Fruit fly (Drosophila melanogaster) whole organism, embryonic: ENCODE results near the gene Trf.

Experiments used
- B-H1 ChIP-seq: fragments of 200-800 bp; sonication (Bioruptor generic); IDR thresholded peaks from 3 replicates; pipeline ENCODE4 v1.3.6; 2022; ENCODE audit warnings: missing biosample characterization, missing genetic modification characterization
- CG1024 ChIP-seq: fragments of 200-800 bp; sonication (Bioruptor generic); IDR thresholded peaks from 2 replicates; pipeline ENCODE4 v1.3.6; 2022; ENCODE audit warnings: missing biosample characterization, missing genetic modification characterization
- CG12391 ChIP-seq: fragments of 200-800 bp; sonication (Bioruptor generic); optimal IDR thresholded peaks from 3 replicates; lab custom pipeline; 2018; ENCODE audit warnings: missing biosample characterization, mild to moderate bottlenecking, missing genetic modification characterization, moderate library complexity
- CG13287 ChIP-seq: fragments of 200-800 bp; sonication (Bioruptor generic); IDR thresholded peaks from 2 replicates; pipeline ENCODE4 v1.3.6; 2022; ENCODE audit warnings: missing biosample characterization, missing genetic modification characterization; ENCODE audit not compliant: partially characterized antibody
- CG14050 ChIP-seq: fragments of 200-800 bp; sonication (Bioruptor generic); IDR thresholded peaks from 3 replicates; pipeline ENCODE4 v1.3.6; 2022; ENCODE audit warnings: missing biosample characterization, missing genetic modification characterization
- CG17385 ChIP-seq: fragments of 200-800 bp; sonication (Bioruptor generic); optimal IDR thresholded peaks from 3 replicates; lab custom pipeline; 2018; ENCODE audit warnings: missing biosample characterization, mild to moderate bottlenecking, missing genetic modification characterization
- CG18011 ChIP-seq: fragments of 200-800 bp; sonication (Bioruptor generic); optimal IDR thresholded peaks from 2 replicates; lab custom pipeline; 2017; ENCODE audit warnings: missing biosample characterization, missing genetic modification characterization, mild to moderate bottlenecking, moderate library complexity, missing genotype
- CG31224 ChIP-seq: fragments of 200-800 bp; sonication (Bioruptor generic); IDR thresholded peaks from 2 replicates; pipeline ENCODE4 v1.3.6; 2022; ENCODE audit warnings: missing biosample characterization, missing genetic modification characterization
- CG32532 ChIP-seq: fragments of 200-800 bp; sonication (Bioruptor generic); IDR thresholded peaks from 2 replicates; pipeline ENCODE4 v1.3.6; 2022; ENCODE audit warnings: missing biosample characterization, missing genetic modification characterization
- CG3995 ChIP-seq: fragments of 200-800 bp; sonication (Bioruptor generic); optimal IDR thresholded peaks from 3 replicates; lab custom pipeline; 2016; ENCODE audit warnings: missing biosample characterization, missing genetic modification characterization
- CG43689 ChIP-seq: fragments of 200-800 bp; sonication (Bioruptor generic); IDR thresholded peaks from 2 replicates; pipeline ENCODE4 v1.3.6; 2022; ENCODE audit warnings: missing biosample characterization, missing genetic modification characterization
- CG4404 ChIP-seq: fragments of 200-800 bp; sonication (Bioruptor generic); IDR thresholded peaks from 2 replicates; pipeline ENCODE4 v1.3.6; 2022; ENCODE audit warnings: missing biosample characterization, missing genetic modification characterization
- CG4424 ChIP-seq: fragments of 200-800 bp; sonication (Bioruptor generic); optimal IDR thresholded peaks from 3 replicates; lab custom pipeline; 2016; ENCODE audit warnings: missing biosample characterization, missing genetic modification characterization
- CG7987 ChIP-seq: fragments of 200-800 bp; sonication (Bioruptor generic); optimal IDR thresholded peaks from 2 replicates; lab custom pipeline; 2018; ENCODE audit warnings: missing biosample characterization, mild to moderate bottlenecking, missing genetic modification characterization, moderate library complexity
- CG8290 ChIP-seq, 3 experiments: fragments of 200-800 bp; sonication (Bioruptor generic); optimal IDR thresholded peaks; 2 replicates each; lab custom pipeline; 2016 to 2019; ENCODE audit warnings: missing biosample characterization in 3 of 3, missing genetic modification characterization in 3 of 3, mild to moderate bottlenecking in 2 of 3, moderate library complexity in 1 of 3
- CG9727 ChIP-seq: fragments of 200-800 bp; sonication (Bioruptor generic); optimal IDR thresholded peaks from 3 replicates; lab custom pipeline; 2017; ENCODE audit warnings: missing biosample characterization, mild to moderate bottlenecking, missing genetic modification characterization
- Dbx ChIP-seq: fragments of 200-800 bp; sonication (Bioruptor generic); IDR thresholded peaks from 3 replicates; pipeline ENCODE4 v1.3.6; 2022; ENCODE audit warnings: missing biosample characterization, missing genetic modification characterization
- Drgx ChIP-seq: fragments of 200-800 bp; sonication (Bioruptor generic); IDR thresholded peaks from 2 replicates; pipeline ENCODE4 v1.3.6; 2022; ENCODE audit warnings: missing biosample characterization, missing genetic modification characterization
- Ets65A ChIP-seq: fragments of 200-800 bp; sonication (Bioruptor generic); peaks from one replicate; lab custom pipeline; 2016; ENCODE audit warnings: missing biosample characterization, missing genetic modification characterization
- Ets97D ChIP-seq: fragments of 200-800 bp; sonication (Bioruptor generic); optimal IDR thresholded peaks from 3 replicates; lab custom pipeline; 2016; ENCODE audit warnings: missing biosample characterization, missing genetic modification characterization
- Fer3 ChIP-seq: fragments of 200-800 bp; sonication (Bioruptor generic); optimal IDR thresholded peaks from 2 replicates; lab custom pipeline; 2018; ENCODE audit warnings: missing biosample characterization, mild to moderate bottlenecking, missing genetic modification characterization, moderate library complexity
- Gug ChIP-seq: fragments of 200-800 bp; sonication (Bioruptor generic); IDR thresholded peaks from 4 replicates; pipeline ENCODE4 v1.3.6; 2022; ENCODE audit warnings: missing biosample characterization, missing genetic modification characterization
- Hmx ChIP-seq: fragments of 200-800 bp; sonication (Bioruptor generic); optimal IDR thresholded peaks from 2 replicates; lab custom pipeline; 2016; ENCODE audit warnings: missing biosample characterization, missing genetic modification characterization
- Myb ChIP-seq: fragments of 200-800 bp; sonication (Bioruptor generic); optimal IDR thresholded peaks from 2 replicates; lab custom pipeline; 2016; ENCODE audit warnings: missing biosample characterization, missing genetic modification characterization
- Nf-YB ChIP-seq: fragments of 200-800 bp; sonication (Bioruptor generic); optimal IDR thresholded peaks from 3 replicates; lab custom pipeline; 2019; ENCODE audit warnings: missing biosample characterization, mild to moderate bottlenecking, missing genetic modification characterization, moderate library complexity
- Oli ChIP-seq: fragments of 200-800 bp; sonication (Bioruptor generic); optimal IDR thresholded peaks from 2 replicates; lab custom pipeline; 2018; ENCODE audit warnings: missing biosample characterization, mild to moderate bottlenecking, missing genetic modification characterization, moderate library complexity
- PHDP ChIP-seq: fragments of 200-800 bp; sonication (Bioruptor generic); optimal IDR thresholded peaks from 3 replicates; lab custom pipeline; 2018; ENCODE audit warnings: missing biosample characterization, mild to moderate bottlenecking, missing genetic modification characterization, moderate library complexity
- Sry-β ChIP-seq: fragments of 200-800 bp; sonication (Bioruptor generic); optimal IDR thresholded peaks from 2 replicates; lab custom pipeline; 2018; ENCODE audit warnings: missing biosample characterization, mild to moderate bottlenecking, missing genetic modification characterization, moderate library complexity
- Taf1 ChIP-seq: fragments of 200-800 bp; sonication (Bioruptor generic); IDR thresholded peaks from 2 replicates; pipeline ENCODE4 v1.3.6; 2022; ENCODE audit warnings: missing biosample characterization, missing genetic modification characterization
- Tbp ChIP-seq: fragments of >200 bp; optimal IDR thresholded peaks from 2 replicates; lab custom pipeline; 2018; ENCODE audit warnings: missing biosample characterization, missing genetic modification characterization
- al ChIP-seq: fragments of 200-800 bp; sonication (Bioruptor generic); IDR thresholded peaks from 2 replicates; pipeline ENCODE4 v1.3.6; 2022; ENCODE audit warnings: missing biosample characterization, missing genetic modification characterization
- ash1 ChIP-seq: fragments of 200-800 bp; sonication (Bioruptor generic); optimal IDR thresholded peaks from 2 replicates; lab custom pipeline; 2018; ENCODE audit warnings: missing biosample characterization, mild to moderate bottlenecking, missing genetic modification characterization
- bab2 ChIP-seq: fragments of 200-800 bp; sonication (Bioruptor generic); optimal IDR thresholded peaks from 2 replicates; lab custom pipeline; 2016; ENCODE audit warnings: missing biosample characterization, missing genetic modification characterization
- cas ChIP-seq: fragments of 200-800 bp; sonication (Bioruptor generic); IDR thresholded peaks from 2 replicates; pipeline ENCODE4 v1.3.6; 2022; ENCODE audit warnings: missing biosample characterization, missing genetic modification characterization
- dpn ChIP-seq, 2 experiments: fragments of 200-800 bp; sonication (Bioruptor generic); optimal IDR thresholded peaks; 3 replicates each; lab custom pipeline; 2016; ENCODE audit warnings: missing biosample characterization in 2 of 2, missing genetic modification characterization in 2 of 2
- emc ChIP-seq: fragments of 200-800 bp; sonication (Bioruptor generic); optimal IDR thresholded peaks from 2 replicates; lab custom pipeline; 2016; ENCODE audit warnings: missing biosample characterization, missing genetic modification characterization
- eve ChIP-seq, 2 experiments: fragments of >200 bp; optimal IDR thresholded peaks; 2 replicates each; lab custom pipeline; 2017; ENCODE audit warnings: missing biosample characterization in 2 of 2, missing genetic modification characterization in 2 of 2
- gsb ChIP-seq: fragments of 200-800 bp; sonication (Bioruptor generic); IDR thresholded peaks from 2 replicates; pipeline ENCODE4 v1.3.6; 2022; ENCODE audit warnings: missing biosample characterization, missing genetic modification characterization
- her ChIP-seq: fragments of 200-800 bp; sonication (Bioruptor generic); optimal IDR thresholded peaks from 2 replicates; lab custom pipeline; 2016; ENCODE audit warnings: missing biosample characterization, missing genetic modification characterization
- jigr1 ChIP-seq: fragments of 200-800 bp; sonication (Bioruptor generic); IDR thresholded peaks from 3 replicates; pipeline ENCODE4 v1.3.6; 2022; ENCODE audit warnings: missing biosample characterization, missing genetic modification characterization
- klu ChIP-seq: fragments of 200-800 bp; sonication (Bioruptor generic); IDR thresholded peaks from 2 replicates; pipeline ENCODE4 v1.3.6; 2022; ENCODE audit warnings: missing biosample characterization, missing genetic modification characterization
- lbe ChIP-seq: fragments of 200-800 bp; sonication (Bioruptor generic); optimal IDR thresholded peaks from 2 replicates; lab custom pipeline; 2016; ENCODE audit warnings: missing biosample characterization, mild to moderate bottlenecking, missing genetic modification characterization
- lmd ChIP-seq: fragments of 200-800 bp; sonication (Bioruptor generic); IDR thresholded peaks from 2 replicates; pipeline ENCODE4 v1.3.6; 2022; ENCODE audit warnings: missing biosample characterization, missing genetic modification characterization
- mirr ChIP-seq: fragments of 200-800 bp; sonication (Bioruptor generic); optimal IDR thresholded peaks from 3 replicates; lab custom pipeline; 2018; ENCODE audit warnings: missing biosample characterization, mild to moderate bottlenecking, missing genetic modification characterization
- pho ChIP-seq: fragments of 200-800 bp; sonication (Bioruptor generic); optimal IDR thresholded peaks from 2 replicates; lab custom pipeline; 2016; ENCODE audit warnings: missing biosample characterization, missing genetic modification characterization
- salm ChIP-seq: fragments of 200-800 bp; sonication (Bioruptor generic); optimal IDR thresholded peaks from 2 replicates; lab custom pipeline; 2018; ENCODE audit warnings: missing biosample characterization, mild to moderate bottlenecking, missing genetic modification characterization
- sd ChIP-seq: fragments of 200-800 bp; sonication (Bioruptor generic); optimal IDR thresholded peaks from 3 replicates; lab custom pipeline; 2018; ENCODE audit warnings: missing biosample characterization, mild to moderate bottlenecking, missing genetic modification characterization, moderate library complexity
- tgo ChIP-seq: fragments of 200-800 bp; sonication (Bioruptor generic); IDR thresholded peaks from 3 replicates; pipeline ENCODE4 v1.3.6; 2022; ENCODE audit warnings: missing biosample characterization, missing genetic modification characterization
- wek ChIP-seq: fragments of 200-800 bp; sonication (Bioruptor generic); optimal IDR thresholded peaks from 3 replicates; lab custom pipeline; 2018; ENCODE audit warnings: missing biosample characterization, mild to moderate bottlenecking, missing genetic modification characterization, moderate library complexity
- zf30C ChIP-seq: fragments of 200-800 bp; sonication (Bioruptor generic); optimal IDR thresholded peaks from 3 replicates; lab custom pipeline; 2018; ENCODE audit warnings: missing biosample characterization, mild to moderate bottlenecking, missing genetic modification characterization

The Trf gene

dm6 chr2L:8100489-8101352, 28.0 kb downstream of the Trf start (continued):
- TF ChIP-seq eve (GFP tag; optimal IDR thresholded peaks at IDR 0.05; lab: Kevin White, UChicago) (peak in 1 of 2 experiments; percentile 65), Dbx (GFP tag; lab: Robert Waterston, UW) (peak; percentile 23; the same call in 1 of the 3 replicates), cas (no peak), Fer3 (tag; lab: Kevin White, UChicago) (peak; percentile 2), CG8290 (GFP tag; optimal IDR thresholded peaks at IDR 0.05; lab: Kevin White, UChicago) (no peak), CG8290 (tag; optimal IDR thresholded peaks at IDR 0.05; lab: Kevin White, UChicago) (peak in 1 of 2 experiments; percentile 35), Nf-YB (no peak), Ets65A (GFP tag; lab: Kevin White, UChicago) (no peak), CG7987 (no peak), CG4424 (GFP tag; lab: Kevin White, UChicago) (no peak), Tbp (GFP tag; lab: Kevin White, UChicago) (no peak), klu (GFP tag; lab: Robert Waterston, UW) (no peak), CG9727 (no peak), Hmx (GFP tag; lab: Kevin White, UChicago) (no peak), CG13287 (no peak), CG32532 (GFP tag; lab: Robert Waterston, UW) (no peak), Sry-β (GFP tag; lab: Kevin White, UChicago) (no peak), ash1 (GFP tag; lab: Kevin White, UChicago) (no peak), CG43689 (no peak), zf30C (no peak), wek (GFP tag; lab: Kevin White, UChicago) (peak; percentile 25), CG4404 (GFP tag; lab: Robert Waterston, UW) (no peak), salm (tag; lab: Kevin White, UChicago) (peak; percentile 67), B-H1 (no peak), tgo (no peak), CG14050 (no peak), CG18011 (no peak), Gug (GFP tag; lab: Robert Waterston, UW) (no peak), gsb (no peak), jigr1 (GFP tag; lab: Robert Waterston, UW) (no peak), mirr (GFP tag; lab: Kevin White, UChicago) (peak; percentile 99), CG3995 (GFP tag; lab: Kevin White, UChicago) (no peak), bab2 (GFP tag; lab: Kevin White, UChicago) (no peak), dpn (GFP tag; optimal IDR thresholded peaks at IDR 0.05; lab: Kevin White, UChicago) (no peak), emc (GFP tag; lab: Kevin White, UChicago) (no peak), Ets97D (GFP tag; lab: Kevin White, UChicago) (no peak), Myb (GFP tag; lab: Kevin White, UChicago) (no peak), sd (tag; lab: Kevin White, UChicago) (peak; percentile 45), her (no peak), Oli (tag; lab: Kevin White, UChicago) (peak; percentile 22), CG1024 (no peak), Taf1 (peak; percentile 14; the same call in 1 of the 2 replicates), CG12391 (peak; percentile 9), lbe (GFP tag; lab: Kevin White, UChicago) (peak; percentile 44), lmd (GFP tag; lab: Robert Waterston, UW) (no peak), CG17385 (GFP tag; lab: Kevin White, UChicago) (no peak), Drgx (GFP tag; lab: Robert Waterston, UW) (peak; percentile 26; the same call in 1 of the 2 replicates), PHDP (tag; lab: Kevin White, UChicago) (peak; percentile 45), pho (GFP tag; lab: Kevin White, UChicago) (no peak), CG31224 (no peak), al (GFP tag; lab: Robert Waterston, UW) (no peak)
